Fruit fly (Drosophila melanogaster): ENCODE data around the gene Sqor.

The Sqor gene

DNA sequence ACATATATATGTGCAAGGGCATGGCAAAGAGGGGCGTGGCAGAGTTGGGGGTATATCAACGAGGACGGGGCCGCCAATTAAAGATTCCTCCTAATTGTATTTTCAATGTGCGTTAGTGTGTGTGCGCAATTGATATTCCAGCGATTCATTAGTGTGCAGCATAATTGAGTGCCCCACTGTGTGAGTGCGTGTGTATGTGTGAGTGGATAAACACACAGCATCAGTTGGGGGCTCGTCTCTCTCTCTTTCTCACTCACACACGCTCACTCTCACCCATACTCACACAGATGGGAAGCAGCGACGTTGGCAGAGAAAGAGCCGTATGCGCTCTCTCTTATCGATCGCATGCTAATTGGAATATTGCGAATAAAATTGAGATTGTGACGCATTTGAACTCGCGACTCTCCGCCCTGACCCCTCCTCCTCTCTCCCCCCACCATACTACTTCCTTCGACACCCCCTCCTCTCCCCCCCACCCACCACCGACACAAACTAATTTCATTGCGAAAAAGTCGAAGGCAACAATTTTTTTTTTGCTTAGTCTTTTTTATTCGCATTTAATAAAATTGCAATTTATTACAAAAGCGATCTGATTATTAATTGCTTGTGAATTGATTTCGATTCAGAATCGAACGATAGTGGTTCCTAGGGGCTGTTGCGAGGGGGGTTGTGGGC, 6.2 kb upstream of the Sqor start:
- no peak for TF ChIP-seq ttk (optimal IDR thresholded peaks at IDR 0.05)
- no peak for TF ChIP-seq insv (optimal IDR thresholded peaks at IDR 0.05)
- no peak for TF ChIP-seq h (optimal IDR thresholded peaks at IDR 0.05)
- TF ChIP-seq Myc (optimal IDR thresholded peaks at IDR 0.05) = no peak
- TF ChIP-seq Sin3A (optimal IDR thresholded peaks at IDR 0.05) = no peak
- no peak for TF ChIP-seq psq (optimal IDR thresholded peaks at IDR 0.05)

DNA sequence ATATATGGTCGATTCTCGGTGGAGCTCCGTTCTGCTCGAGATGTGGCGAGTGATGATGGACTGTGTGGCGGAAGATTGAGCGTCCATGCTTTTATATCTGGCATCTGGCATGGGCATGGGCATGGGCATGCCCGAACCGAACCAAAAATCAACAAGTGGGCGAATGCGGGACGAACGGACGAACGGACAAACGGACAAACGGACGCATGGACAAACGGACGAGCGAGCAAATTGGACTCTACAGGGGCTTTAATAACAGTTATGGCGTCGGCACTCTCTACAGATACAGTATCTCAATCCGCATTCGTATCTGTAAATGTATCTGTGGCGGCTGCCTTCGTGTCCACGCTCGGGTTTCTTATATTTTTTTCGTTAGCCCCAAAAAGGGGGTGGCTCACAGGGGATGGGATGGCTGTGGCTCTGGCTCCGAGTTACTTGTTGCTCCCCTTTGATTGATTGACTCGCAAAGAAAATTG, 3.8 kb upstream of the Sqor start, which contains the start of gene ImpL2:
Gene ImpL2 (minus strand): TSS at position 51 of the 476 bp plus-strand sequence.
- TF ChIP-seq psq (optimal IDR thresholded peaks at IDR 0.05) = no peak
- no peak for TF ChIP-seq insv (optimal IDR thresholded peaks at IDR 0.05)
- no peak for TF ChIP-seq Sin3A (optimal IDR thresholded peaks at IDR 0.05)
- no peak for TF ChIP-seq Myc (optimal IDR thresholded peaks at IDR 0.05)
- no peak for TF ChIP-seq ttk (optimal IDR thresholded peaks at IDR 0.05)
- TF ChIP-seq h (optimal IDR thresholded peaks at IDR 0.05) = no peak

DNA sequence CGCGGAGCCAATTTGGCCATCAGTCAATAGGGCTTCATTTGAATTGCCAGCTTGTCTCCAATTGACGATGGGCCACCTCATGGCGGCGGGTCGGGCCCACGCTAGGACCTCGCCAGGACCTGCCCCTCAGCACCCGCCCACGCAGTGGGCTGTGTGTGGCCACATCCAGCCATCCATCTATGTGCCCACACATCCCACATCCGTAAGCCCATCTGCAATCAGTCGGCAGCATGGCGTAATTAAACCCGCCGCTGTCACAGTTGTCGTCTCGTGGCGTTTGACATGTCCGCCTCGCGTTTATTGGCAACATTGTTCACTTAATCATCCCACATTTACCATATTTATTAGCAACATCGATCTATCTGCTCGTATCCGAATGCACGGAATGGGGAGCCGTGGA, 1.8 kb upstream of the Sqor start:
- no peak for TF ChIP-seq h (optimal IDR thresholded peaks at IDR 0.05)
- TF ChIP-seq Sin3A (optimal IDR thresholded peaks at IDR 0.05) = no peak
- no peak for TF ChIP-seq ttk (optimal IDR thresholded peaks at IDR 0.05)
- TF ChIP-seq psq (optimal IDR thresholded peaks at IDR 0.05) = no peak
- TF ChIP-seq Myc (optimal IDR thresholded peaks at IDR 0.05) = no peak
- no peak for TF ChIP-seq insv (optimal IDR thresholded peaks at IDR 0.05)

- TF ChIP-seq h (optimal IDR thresholded peaks at IDR 0.05) (no peak), psq (optimal IDR thresholded peaks at IDR 0.05) (no peak)
Observed at dm6 chr3L:4242428-4242827, 2.5 kb downstream of the Sqor start, which contains the start of gene pav. Gene pav (plus strand): TSS chr3L:4242734.

DNA sequence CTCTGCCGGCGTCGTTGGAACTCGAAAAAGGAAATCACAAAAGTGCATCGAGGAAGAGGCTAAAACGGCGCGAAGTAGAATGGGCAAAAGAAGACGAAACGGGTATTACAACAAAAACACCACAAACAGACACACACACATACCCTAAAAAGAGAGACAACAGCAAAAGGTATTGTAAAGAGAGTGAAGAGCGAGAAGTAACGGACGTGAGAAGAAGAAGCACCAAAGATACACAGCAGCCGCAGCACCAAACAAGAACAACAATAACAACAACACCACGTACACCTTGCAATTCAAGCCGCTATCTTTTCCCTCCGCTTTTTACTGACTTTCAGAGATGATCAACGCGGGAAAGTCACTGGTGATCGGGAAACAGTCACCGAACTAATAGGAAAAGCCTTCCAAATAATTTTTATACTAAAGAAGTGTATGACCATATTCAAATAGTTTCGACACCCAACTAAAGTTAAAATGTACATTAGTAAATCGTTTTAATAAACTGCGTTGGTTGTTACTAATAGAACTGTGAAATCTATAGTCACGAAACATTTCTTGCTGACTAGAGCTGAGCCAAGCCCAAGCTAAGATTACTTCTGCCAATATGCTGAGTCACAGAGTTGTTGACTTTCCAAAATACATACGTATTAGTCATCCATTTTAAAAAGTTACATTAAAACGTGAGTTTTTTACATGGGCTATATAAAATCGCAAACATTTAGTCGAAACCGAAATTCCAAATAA, 12.3 kb downstream of the Sqor start:
- TF ChIP-seq ttk (optimal IDR thresholded peaks at IDR 0.05) (no peak), h (optimal IDR thresholded peaks at IDR 0.05) (no peak), Myc (optimal IDR thresholded peaks at IDR 0.05) (no peak), psq (optimal IDR thresholded peaks at IDR 0.05) (no peak), insv (optimal IDR thresholded peaks at IDR 0.05) (no peak), Sin3A (optimal IDR thresholded peaks at IDR 0.05) (no peak)

DNA sequence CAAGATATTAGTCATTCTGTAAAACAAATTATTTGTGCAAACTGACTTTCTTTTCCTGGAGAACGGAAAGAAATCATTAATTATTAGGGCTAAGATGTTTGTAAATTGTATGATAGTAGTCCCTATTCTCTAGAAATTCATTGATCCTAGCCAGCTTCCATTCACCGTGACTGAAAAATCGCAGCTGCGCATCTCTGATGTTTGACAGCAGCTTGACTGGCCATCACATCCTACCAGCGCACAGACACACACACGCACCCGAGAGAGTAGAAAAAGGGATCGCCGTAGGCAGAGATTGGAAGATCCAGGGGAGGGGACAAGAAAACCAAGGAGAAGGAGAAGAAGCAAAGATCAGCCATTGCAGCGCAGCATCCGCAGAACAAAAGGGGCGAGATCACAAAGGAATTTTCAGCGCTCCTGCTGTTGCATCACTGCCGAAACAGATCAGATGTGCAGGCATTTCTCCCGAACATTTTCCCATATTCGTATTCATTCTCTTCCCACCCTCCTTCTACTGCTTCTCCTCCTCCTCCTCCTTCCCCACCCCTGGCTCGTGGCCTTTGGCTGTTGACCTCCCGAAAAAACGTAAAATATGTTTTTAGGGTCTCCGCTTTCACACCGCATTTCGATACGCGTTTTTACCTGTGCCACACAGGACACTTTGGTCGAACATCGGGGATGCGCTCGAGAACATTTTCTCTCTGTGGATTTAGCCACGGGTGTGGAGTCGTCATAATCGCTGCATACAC, 13.1 kb downstream of the Sqor start:
- TF ChIP-seq psq (optimal IDR thresholded peaks at IDR 0.05) (no peak), ttk (optimal IDR thresholded peaks at IDR 0.05) (no peak), Myc (optimal IDR thresholded peaks at IDR 0.05) (no peak), Sin3A (optimal IDR thresholded peaks at IDR 0.05) (no peak), insv (optimal IDR thresholded peaks at IDR 0.05) (no peak), h (optimal IDR thresholded peaks at IDR 0.05) (no peak)

- TF ChIP-seq ttk (optimal IDR thresholded peaks at IDR 0.05) (no peak), Myc (optimal IDR thresholded peaks at IDR 0.05) (no peak)
Observed at dm6 chr3L:4253611-4254300, 13.8 kb downstream of the Sqor start.

DNA sequence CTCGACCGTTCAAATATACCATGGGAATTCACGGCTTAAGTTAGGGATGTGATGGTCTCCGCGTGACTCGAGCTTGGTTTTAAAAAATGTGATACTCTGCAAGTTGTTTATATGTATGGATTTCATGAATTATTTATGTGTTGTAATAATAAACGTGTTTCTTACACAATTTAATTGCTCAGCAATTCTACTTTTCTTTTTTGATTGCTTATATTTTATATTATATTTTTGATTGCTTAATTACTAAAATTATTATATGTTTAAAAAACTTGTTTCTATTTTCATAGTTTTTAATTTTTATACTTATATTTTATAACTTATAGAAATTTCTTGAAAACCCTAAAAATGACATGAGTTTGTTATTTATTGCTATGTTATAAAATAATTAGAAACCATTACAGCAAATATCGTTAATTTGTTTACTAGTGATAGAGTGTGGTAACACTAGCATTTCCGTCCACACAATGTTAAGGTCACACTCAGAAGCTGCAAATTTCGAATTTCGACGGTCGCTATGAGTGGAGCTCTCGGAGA, 14.4 kb downstream of the Sqor start, which contains the start of the genes ago and CG1265:
Gene ago (minus strand): TSS at position 6 of the 534 bp plus-strand sequence.
Gene CG1265 (plus strand): TSS at position 476 of the 534 bp plus-strand sequence.
- no peak for TF ChIP-seq h (optimal IDR thresholded peaks at IDR 0.05)
- peak; percentile 30 for TF ChIP-seq Sin3A (optimal IDR thresholded peaks at IDR 0.05)
- TF ChIP-seq insv (optimal IDR thresholded peaks at IDR 0.05) = no peak
- TF ChIP-seq Myc (optimal IDR thresholded peaks at IDR 0.05) = no peak

DNA sequence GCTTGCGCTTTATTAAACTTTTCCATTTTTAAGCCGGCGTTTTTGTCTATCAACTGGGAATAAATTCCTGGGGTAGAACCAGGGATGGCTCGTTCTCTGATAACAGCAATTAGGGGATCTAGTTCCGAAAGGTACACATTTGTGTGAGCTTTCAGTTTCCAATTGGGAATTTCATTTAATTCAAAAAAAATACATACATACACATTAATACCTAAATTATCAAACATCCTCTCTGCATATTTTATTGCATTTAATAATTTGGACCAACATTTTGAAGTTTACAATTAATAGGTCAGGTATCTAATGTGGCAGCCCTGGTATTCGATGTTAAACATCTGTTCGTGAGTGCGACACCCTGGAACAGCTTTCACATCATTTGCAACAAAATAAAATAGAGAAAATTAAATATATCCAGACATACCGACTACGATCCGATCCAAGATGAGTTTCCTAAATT, 19.2 kb downstream of the Sqor start, which contains the start of the genes CG15011 and CG1309:
Gene CG15011 (minus strand): TSS at position 51 of the 457 bp plus-strand sequence.
Gene CG1309 (plus strand): TSS at position 329 of the 457 bp plus-strand sequence.
- TF ChIP-seq Sin3A (optimal IDR thresholded peaks at IDR 0.05) (no peak), h (optimal IDR thresholded peaks at IDR 0.05) (no peak), psq (optimal IDR thresholded peaks at IDR 0.05) (no peak), ttk (optimal IDR thresholded peaks at IDR 0.05) (no peak), insv (optimal IDR thresholded peaks at IDR 0.05) (no peak), Myc (optimal IDR thresholded peaks at IDR 0.05) (no peak)

DNA sequence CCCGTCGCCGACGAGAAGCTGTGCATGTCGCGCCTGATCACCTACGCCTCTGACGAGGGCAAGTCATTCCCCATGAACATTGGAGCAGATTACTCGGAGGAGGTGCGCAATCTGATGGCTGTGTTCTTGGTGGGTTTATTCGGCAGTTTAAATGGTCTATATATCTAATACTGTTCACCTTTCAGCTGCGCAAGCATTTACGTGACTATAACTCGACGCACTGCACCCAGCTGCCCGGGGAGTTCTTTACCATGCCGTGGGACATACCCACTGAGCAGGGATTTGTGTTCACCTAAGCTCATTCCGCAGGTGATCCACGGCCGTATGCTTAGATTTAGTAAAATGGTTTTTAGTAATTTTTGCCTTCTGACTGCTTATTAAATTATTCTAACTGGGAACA, 21.2 kb downstream of the Sqor start:
- TF ChIP-seq Sin3A (optimal IDR thresholded peaks at IDR 0.05) (no peak), h (optimal IDR thresholded peaks at IDR 0.05) (no peak), psq (optimal IDR thresholded peaks at IDR 0.05) (no peak), ttk (optimal IDR thresholded peaks at IDR 0.05) (no peak)

DNA sequence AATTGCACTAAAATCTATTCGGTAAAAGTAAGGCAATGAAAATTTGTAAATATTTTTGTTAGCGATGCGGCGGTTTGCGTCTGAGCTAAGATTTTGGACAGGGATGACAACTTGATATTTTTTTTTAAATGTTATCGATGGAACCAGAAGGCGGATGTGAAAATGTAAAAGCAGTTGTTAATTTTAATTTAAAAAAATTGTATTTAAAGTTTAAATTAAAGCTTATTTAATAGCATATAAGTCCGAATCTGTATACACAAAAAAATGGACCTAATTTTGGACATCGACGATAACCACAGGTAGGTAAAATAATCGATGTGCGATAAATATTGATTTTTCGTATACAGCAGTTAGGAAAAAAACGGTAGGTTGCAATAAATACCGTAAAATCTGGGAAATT, 22.4 kb downstream of the Sqor start, which contains the start of the genes CG11586 and VhaM9.7-a:
Gene CG11586 (minus strand): TSS at position 87 of the 400 bp plus-strand sequence.
Gene VhaM9.7-a (plus strand): TSS at position 322 of the 400 bp plus-strand sequence.
- TF ChIP-seq Sin3A (optimal IDR thresholded peaks at IDR 0.05) = no peak
- TF ChIP-seq Myc (optimal IDR thresholded peaks at IDR 0.05) = no peak
- TF ChIP-seq h (optimal IDR thresholded peaks at IDR 0.05) = no peak
- no peak for TF ChIP-seq ttk (optimal IDR thresholded peaks at IDR 0.05)
- no peak for TF ChIP-seq insv (optimal IDR thresholded peaks at IDR 0.05)
- no peak for TF ChIP-seq psq (optimal IDR thresholded peaks at IDR 0.05)

Measured in Kc167 (cell line).